Worm (Caenorhabditis elegans): ENCODE measurements around the gene nhr-93.

DNA sequence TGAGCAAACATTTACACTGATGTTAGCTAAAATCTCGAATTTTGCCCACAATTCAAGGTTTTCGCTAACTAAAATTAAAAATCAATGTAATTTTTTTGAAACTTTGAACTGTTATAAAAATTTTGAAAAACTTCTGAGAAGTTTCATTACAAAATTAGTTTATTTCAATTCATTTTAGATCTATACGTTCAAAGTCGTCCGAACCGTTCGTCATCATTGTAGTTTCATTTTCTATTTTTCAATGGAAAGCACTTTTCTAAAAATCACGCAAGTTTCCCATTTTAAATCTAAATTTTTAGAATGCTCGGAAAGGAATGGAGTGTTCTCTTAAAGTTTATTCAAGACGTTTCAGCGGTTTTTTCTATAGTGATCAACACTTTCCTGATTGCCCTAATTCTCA lies 28.3 kb downstream of the nhr-93 start, which contains the start of gene str-228:
- no peak for TF ChIP-seq snpc-4 (GFP tag; optimal IDR thresholded peaks at IDR 0.05)
- TF ChIP-seq snpc-4 (tag; optimal IDR thresholded peaks at IDR 0.05), result no peak
- no peak for TF ChIP-seq zim-3 (tag; optimal IDR thresholded peaks at IDR 0.05)
- TF ChIP-seq ama-1 (optimal IDR thresholded peaks at IDR 0.05), result no peak
- TF ChIP-seq ama-1 (GFP tag; optimal IDR thresholded peaks at IDR 0.05), result no peak
- TF ChIP-seq attf-6 (GFP tag; IDR thresholded peaks at IDR 0.05), result no peak
- TF ChIP-seq mxl-1 (tag; optimal IDR thresholded peaks at IDR 0.05), result no peak
- no peak for TF ChIP-seq sdz-38 (tag; optimal IDR thresholded peaks at IDR 0.05)
- no peak for TF ChIP-seq ztf-25 (GFP tag; IDR thresholded peaks at IDR 0.05)
- TF ChIP-seq sea-2 (GFP tag; IDR thresholded peaks at IDR 0.05), result no peak
- no peak for TF ChIP-seq hmg-20 (GFP tag; IDR thresholded peaks at IDR 0.05)
- no peak for TF ChIP-seq madf-3 (GFP tag; IDR thresholded peaks at IDR 0.05)
